Worm (Caenorhabditis elegans) whole organism, young adult: ENCODE measurements around the gene F17C11.4.

Source experiments
- C06A6.2 ChIP-seq: fragments of 200-800 bp; sonication (Bioruptor generic); conservative IDR thresholded peaks from 2 replicates; pipeline ENCODE4 v1.3.6; 2022; ENCODE audit warnings: missing genetic modification characterization, missing compliant biosample characterization
- egrh-3 ChIP-seq: fragments of 200-800 bp; sonication (Bioruptor generic); IDR thresholded peaks from 2 replicates; pipeline ENCODE4 v1.3.6; 2022; ENCODE audit warnings: missing genetic modification reagents, missing genetic modification characterization, missing compliant biosample characterization
- let-526 ChIP-seq: fragments of 200-800 bp; sonication (Bioruptor generic); IDR thresholded peaks from 2 replicates; pipeline ENCODE4 v1.3.6; 2022; ENCODE audit warnings: missing genetic modification reagents, missing genetic modification characterization, missing compliant biosample characterization

- TF ChIP-seq let-526 (GFP tag; lab: Robert Waterston, UW) (no peak), C06A6.2 (GFP tag; lab: Robert Waterston, UW) (no peak), egrh-3 (no peak)
These were observed 49.0 kb downstream of the F17C11.4 start, which contains the start of gene isy-1 for ce11 chrV:11000650-11001049.
